Worm (Caenorhabditis elegans) whole organism, L4 larva: ENCODE measurements around the gene htrl-1.

Source experiments
- D1046.2 ChIP-seq: fragments of 200-800 bp; sonication (Bioruptor generic); IDR thresholded peaks from 2 replicates; pipeline ENCODE4 v1.3.6; 2022; ENCODE audit warnings: missing genetic modification characterization, missing compliant biosample characterization
- F10B5.3 ChIP-seq: sonication (generic microtip); optimal IDR thresholded peaks from 2 replicates; lab custom pipeline; 2016; ENCODE audit warnings: mild to moderate bottlenecking, missing genetic modification characterization, missing compliant biosample characterization
- F44E2.7 ChIP-seq: fragments of 200-800 bp; sonication (Bioruptor generic); IDR thresholded peaks from 2 replicates; pipeline ENCODE4 v2.1.2; 2022; ENCODE audit warnings: missing genetic modification characterization, missing compliant biosample characterization
- Y75B8A.6 ChIP-seq: fragments of 200-800 bp; sonication (Bioruptor generic); IDR thresholded peaks from 2 replicates; pipeline ENCODE4 v1.3.6; 2022; ENCODE audit warnings: missing genetic modification reagents, missing genetic modification characterization, missing compliant biosample characterization
- aha-1 ChIP-seq: fragments of 150-350 bp; peaks from one replicate; lab custom pipeline; 2014; ENCODE audit warnings: missing biosample characterization, missing genetic modification characterization
- aly-2 ChIP-seq: sonication (generic microtip); optimal IDR thresholded peaks from 2 replicates; lab custom pipeline; 2018; ENCODE audit warnings: missing biosample characterization, missing genetic modification characterization
- ceh-20 ChIP-seq: fragments of 200-800 bp; sonication (Bioruptor generic); IDR thresholded peaks from 2 replicates; pipeline ENCODE4 v1.3.6; 2022; ENCODE audit warnings: missing genetic modification reagents, missing genetic modification characterization, missing compliant biosample characterization
- ceh-82 ChIP-seq: sonication (generic microtip); optimal IDR thresholded peaks from 2 replicates; lab custom pipeline; 2017; ENCODE audit warnings: missing biosample characterization, missing genetic modification characterization
- cey-2 ChIP-seq: sonication (generic microtip); optimal IDR thresholded peaks from 3 replicates; lab custom pipeline; 2017; ENCODE audit warnings: missing genetic modification characterization, mild to moderate bottlenecking, missing compliant biosample characterization, antibody characterized with exemption, borderline replicate concordance; ENCODE audit not compliant: insufficient read depth
- ctbp-1 ChIP-seq: fragments of 200-800 bp; sonication (Bioruptor generic); IDR thresholded peaks from 2 replicates; pipeline ENCODE4 v1.3.6; 2022; ENCODE audit warnings: missing genetic modification reagents, missing genetic modification characterization, missing compliant biosample characterization
- dmd-6 ChIP-seq: fragments of 200-800 bp; sonication (Bioruptor generic); IDR thresholded peaks from 2 replicates; pipeline ENCODE4 v1.3.6; 2022; ENCODE audit warnings: missing genetic modification reagents, missing genetic modification characterization, missing compliant biosample characterization
- dmd-8 ChIP-seq: fragments of 200-800 bp; sonication (Bioruptor generic); IDR thresholded peaks from 2 replicates; pipeline ENCODE4 v1.3.6; 2022; ENCODE audit warnings: missing genetic modification characterization, missing compliant biosample characterization
- egl-43 ChIP-seq: fragments of 200-800 bp; sonication (Bioruptor generic); IDR thresholded peaks from 2 replicates; pipeline ENCODE4 v1.3.6; 2022; ENCODE audit warnings: missing genetic modification reagents, missing genetic modification characterization, missing compliant biosample characterization
- fkh-10 ChIP-seq: fragments of 150-350 bp; optimal IDR thresholded peaks from 2 replicates; lab custom pipeline; 2014; ENCODE audit warnings: missing biosample characterization, missing genetic modification reagents, missing genetic modification characterization
- gei-8 ChIP-seq: fragments of 200-800 bp; sonication (Bioruptor generic); optimal IDR thresholded peaks from 2 replicates; lab custom pipeline; 2018; ENCODE audit warnings: mild to moderate bottlenecking, missing genetic modification characterization, missing compliant biosample characterization
- hlh-30 ChIP-seq: sonication (generic microtip); optimal IDR thresholded peaks from 2 replicates; lab custom pipeline; 2017; ENCODE audit warnings: antibody characterized with exemption, mild to moderate bottlenecking, missing genetic modification characterization, missing compliant biosample characterization; ENCODE audit not compliant: insufficient read depth
- hmg-1.1 ChIP-seq: fragments of 200-800 bp; sonication (Bioruptor generic); IDR thresholded peaks from 2 replicates; pipeline ENCODE4 v1.3.6; 2022; ENCODE audit warnings: missing genetic modification reagents, missing genetic modification characterization, missing compliant biosample characterization
- lin-38 ChIP-seq: fragments of 200-800 bp; sonication (Bioruptor generic); IDR thresholded peaks from 2 replicates; pipeline ENCODE4 v1.3.6; 2022; ENCODE audit warnings: missing genetic modification reagents, missing genetic modification characterization, missing compliant biosample characterization
- lir-3 ChIP-seq: sonication (generic microtip); optimal IDR thresholded peaks from 2 replicates; lab custom pipeline; 2016; ENCODE audit warnings: mild to moderate bottlenecking, missing genetic modification characterization, missing compliant biosample characterization
- madf-5 ChIP-seq, 2 experiments: fragments of 200-800 bp; sonication (Bioruptor generic); IDR thresholded peaks; 2 replicates each; pipeline ENCODE4 v1.3.6; 2022; ENCODE audit warnings: missing compliant biosample characterization in 2 of 2, missing genetic modification characterization in 2 of 2
- mdl-1 ChIP-seq, 2 experiments: fragments of 150-350 bp in 1 of 2; sonication (generic microtip) in 1 of 2; optimal IDR thresholded peaks; 2 replicates each; lab custom pipeline; 2014 to 2017; ENCODE audit warnings: missing biosample characterization in 2 of 2, missing genetic modification characterization in 2 of 2
- mdt-29 ChIP-seq: fragments of 200-800 bp; sonication (Bioruptor generic); IDR thresholded peaks from 2 replicates; pipeline ENCODE4 v1.3.6; 2022; ENCODE audit warnings: missing genetic modification reagents, missing genetic modification characterization, missing compliant biosample characterization
- mep-1 ChIP-seq: fragments of 150-350 bp; sonication (generic microtip); optimal IDR thresholded peaks from 3 replicates; lab custom pipeline; 2014; ENCODE audit warnings: missing biosample characterization, missing genetic modification characterization
- mxl-3 ChIP-seq: fragments of 200-800 bp; sonication (Bioruptor generic); optimal IDR thresholded peaks from 2 replicates; lab custom pipeline; 2018; ENCODE audit warnings: mild to moderate bottlenecking, missing genetic modification characterization, missing compliant biosample characterization
- nhr-11 ChIP-seq: fragments of 150-350 bp; optimal IDR thresholded peaks from 2 replicates; lab custom pipeline; 2014; ENCODE audit warnings: missing biosample characterization, missing genetic modification characterization
- nhr-25 ChIP-seq: sonication (generic microtip); optimal IDR thresholded peaks from 2 replicates; lab custom pipeline; 2017; ENCODE audit warnings: missing genetic modification characterization, mild to moderate bottlenecking, missing compliant biosample characterization, antibody characterized with exemption, moderate library complexity, borderline replicate concordance; ENCODE audit not compliant: insufficient read depth
- nhr-41 ChIP-seq: fragments of 200-800 bp; sonication (Bioruptor generic); IDR thresholded peaks from 2 replicates; pipeline ENCODE4 v1.3.6; 2022; ENCODE audit warnings: missing genetic modification reagents, missing genetic modification characterization, missing compliant biosample characterization
- nhr-6 ChIP-seq: fragments of 150-350 bp; optimal IDR thresholded peaks from 2 replicates; lab custom pipeline; 2014; ENCODE audit warnings: missing biosample characterization, missing genetic modification characterization
- nhr-76 ChIP-seq: fragments of 150-350 bp; optimal IDR thresholded peaks from 2 replicates; lab custom pipeline; 2014; ENCODE audit warnings: missing biosample characterization, missing genetic modification characterization
- pha-4 ChIP-seq, 2 experiments: fragments of 150-350 bp in 1 of 2; fragments of 200-800 bp in 1 of 2; sonication (Bioruptor generic) in 1 of 2; IDR thresholded peaks in 1 of 2; optimal IDR thresholded peaks in 1 of 2; 2 replicates each; pipeline versions ENCODE4 v1.3.6 to Lab custom; 2014 to 2022; ENCODE audit warnings: missing genetic modification characterization in 2 of 2, missing genetic modification reagents in 2 of 2, missing biosample characterization in 1 of 2, missing compliant biosample characterization in 1 of 2
- php-3 ChIP-seq: fragments of 200-800 bp; sonication (Bioruptor generic); IDR thresholded peaks from 2 replicates; pipeline ENCODE4 v1.3.6; 2022; ENCODE audit warnings: missing genetic modification reagents, missing genetic modification characterization, missing compliant biosample characterization
- pqm-1 ChIP-seq: sonication (generic microtip); optimal IDR thresholded peaks from 2 replicates; lab custom pipeline; 2017; ENCODE audit warnings: missing biosample characterization, missing genetic modification characterization
- set-16 ChIP-seq: fragments of 200-800 bp; sonication (Bioruptor generic); IDR thresholded peaks from 2 replicates; pipeline ENCODE4 v1.3.6; 2022; ENCODE audit warnings: missing genetic modification reagents, missing genetic modification characterization, missing compliant biosample characterization
- snpc-1.2 ChIP-seq: fragments of 200-800 bp; sonication (Bioruptor generic); IDR thresholded peaks from 2 replicates; pipeline ENCODE4 v1.3.6; 2022; ENCODE audit warnings: missing genetic modification reagents, missing genetic modification characterization, missing compliant biosample characterization
- unc-62 ChIP-seq, 3 experiments: fragments of 150-350 bp in 1 of 3; sonication (generic microtip); optimal IDR thresholded peaks in 2 of 3; peaks in 1 of 3; 1 replicate in 1 of 3; 2 replicates in 2 of 3; lab custom pipeline; 2014 to 2017; ENCODE audit warnings: missing biosample characterization in 3 of 3, missing genetic modification characterization in 3 of 3, missing genetic modification reagents in 3 of 3, missing genotype in 1 of 3
- vab-7 ChIP-seq: fragments of 200-800 bp; sonication (Bioruptor generic); IDR thresholded peaks from 2 replicates; pipeline ENCODE4 v1.3.6; 2022; ENCODE audit warnings: missing genetic modification reagents, missing genetic modification characterization, missing compliant biosample characterization
- zfp-2 ChIP-seq: sonication (generic microtip); optimal IDR thresholded peaks from 2 replicates; lab custom pipeline; 2016; ENCODE audit warnings: mild to moderate bottlenecking, missing genetic modification characterization, missing compliant biosample characterization
- ztf-7 ChIP-seq: fragments of 150-350 bp; optimal IDR thresholded peaks from 2 replicates; lab custom pipeline; 2014; ENCODE audit warnings: missing biosample characterization, missing genetic modification characterization

The htrl-1 gene

DNA sequence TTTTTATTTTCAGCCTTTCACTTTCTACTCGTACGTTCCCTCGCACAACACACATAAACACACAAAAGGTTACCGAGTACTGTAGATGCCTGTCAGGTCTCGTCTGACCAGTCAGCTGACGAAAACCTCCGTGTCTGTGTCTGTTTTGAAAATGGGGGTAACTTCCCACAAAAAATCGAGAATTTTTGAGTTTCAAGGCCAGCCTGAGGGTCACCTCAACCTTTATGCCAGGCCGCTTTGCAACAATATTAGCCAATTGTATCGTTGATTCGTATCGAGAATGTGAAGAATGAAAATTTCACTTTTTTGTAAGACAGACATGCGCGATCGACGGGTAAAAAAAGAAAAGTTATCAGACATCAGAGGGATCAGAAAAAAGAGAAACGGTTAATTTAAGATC, 34.9 kb upstream of the htrl-1 start (continued):
- TF ChIP-seq lin-38 (GFP tag; lab: Robert Waterston, UW) = 0 out of 2 replicates have a peak, but pooled peaks have one; percentile 27
- no peak for TF ChIP-seq ztf-7
- TF ChIP-seq nhr-6 (tag; lab: Kevin White, UChicago) = no peak
- TF ChIP-seq mdl-1 (tag; optimal IDR thresholded peaks at IDR 0.05; lab: Kevin White, UChicago) = peak in 1 of 2 experiments; percentile 7

ce11 chrV:11529541-11529940, 33.4 kb upstream of the htrl-1 start:
- TF ChIP-seq nhr-11 (no peak), ceh-82 (tag; lab: Kevin White, UChicago) (no peak), pha-4 (GFP tag; IDR thresholded peaks at IDR 0.05; lab: Robert Waterston, UW) (no peak), pha-4 (tag; optimal IDR thresholded peaks at IDR 0.05; lab: Kevin White, UChicago) (peak; percentile 71), aha-1 (peak; percentile 64), cey-2 (no peak)

ce11 chrV:11528633-11529327, 32.6 kb upstream of the htrl-1 start:
- TF ChIP-seq dmd-8 (GFP tag; lab: Robert Waterston, UW) = no peak
- TF ChIP-seq unc-62 (GFP tag; optimal IDR thresholded peaks at IDR 0.05 in 1 of 2; lab: Kevin White, UChicago) = peak in 1 of 2 experiments; percentile 91
- TF ChIP-seq unc-62 (tag; optimal IDR thresholded peaks at IDR 0.05; lab: Kevin White, UChicago) = no peak
- peak; percentile 50 for TF ChIP-seq hlh-30 (tag; lab: Kevin White, UChicago)

ce11 chrV:11527531-11527930, 31.3 kb upstream of the htrl-1 start, which contains the start of gene ccch-1:
TSS of gene ccch-1 (plus strand) at chrV:11527831.
- TF ChIP-seq zfp-2 (tag; lab: Kevin White, UChicago) = no peak
- TF ChIP-seq gei-8 = no peak
- no peak for TF ChIP-seq mdt-29 (GFP tag; lab: Robert Waterston, UW)
- TF ChIP-seq ceh-20 (GFP tag; lab: Robert Waterston, UW) = no peak
- TF ChIP-seq fkh-10 (GFP tag; lab: Kevin White, UChicago) = no peak
- TF ChIP-seq ctbp-1 (GFP tag; lab: Robert Waterston, UW) = no peak
- no peak for TF ChIP-seq nhr-25 (tag; lab: Kevin White, UChicago)
- TF ChIP-seq madf-5 (GFP tag; IDR thresholded peaks at IDR 0.05; lab: Robert Waterston, UW) = no peak
- TF ChIP-seq mep-1 (tag; lab: Kevin White, UChicago) = no peak
- no peak for TF ChIP-seq dmd-6
- TF ChIP-seq nhr-76 (tag; lab: Kevin White, UChicago) = no peak
- no peak for TF ChIP-seq nhr-41

DNA sequence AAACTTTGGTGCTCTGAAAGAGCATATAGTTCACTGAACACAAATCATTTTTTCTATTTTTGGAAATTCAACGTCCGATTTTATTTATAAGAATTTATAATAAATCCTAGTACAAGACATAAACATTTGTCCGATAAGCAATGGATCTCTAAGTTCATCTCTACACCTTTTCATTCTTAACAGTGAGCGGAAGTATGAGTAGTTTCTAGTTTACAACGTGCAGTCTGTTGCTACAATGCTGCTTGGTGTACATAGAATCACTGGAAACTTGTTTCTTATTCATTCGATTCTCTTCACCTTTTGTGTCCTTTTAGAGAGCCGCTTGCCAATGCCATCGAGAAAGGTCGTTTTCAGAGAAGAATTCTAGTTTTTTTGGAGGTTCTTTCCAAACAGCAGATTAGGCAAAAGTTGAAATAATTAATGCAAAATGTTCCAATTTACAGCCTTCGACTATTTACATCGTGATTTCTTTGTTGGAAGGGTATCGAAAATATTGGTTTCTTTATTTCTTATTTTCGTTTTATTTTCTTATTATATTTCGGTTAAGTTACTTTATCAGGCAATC, 30.8 kb upstream of the htrl-1 start:
- TF ChIP-seq unc-62 (GFP tag; optimal IDR thresholded peaks at IDR 0.05 in 1 of 2; lab: Kevin White, UChicago) (peak in 1 of 2 experiments; percentile 91), unc-62 (tag; optimal IDR thresholded peaks at IDR 0.05; lab: Kevin White, UChicago) (no peak), dmd-6 (no peak)

ce11 chrV:11525338-11525737, 29.2 kb upstream of the htrl-1 start:
- TF ChIP-seq mxl-3 (GFP tag; lab: Kevin White, UChicago) (peak; percentile 42), snpc-1.2 (GFP tag; lab: Robert Waterston, UW) (no peak), php-3 (no peak), lir-3 (tag; lab: Kevin White, UChicago) (no peak), D1046.2 (0 out of 2 replicates have a peak, but pooled peaks have one; percentile 32), aly-2 (no peak), F10B5.3 (no peak), egl-43 (GFP tag; lab: Robert Waterston, UW) (0 out of 2 replicates have a peak, but pooled peaks have one; percentile 39), F44E2.7 (GFP tag; lab: Robert Waterston, UW) (no peak), vab-7 (GFP tag; lab: Robert Waterston, UW) (no peak), Y75B8A.6 (no peak), hmg-1.1 (GFP tag; lab: Robert Waterston, UW) (0 out of 2 replicates have a peak, but pooled peaks have one; percentile 32), pqm-1 (tag; lab: Kevin White, UChicago) (no peak), set-16 (GFP tag; lab: Robert Waterston, UW) (peak; percentile 38)
- TF ChIP-seq, all 104 proteins: peak for 5
